Worm (Caenorhabditis elegans) whole organism, L3 larva: Measurements from ENCODE around the gene snu-23.

Experiments
- R02D3.7 ChIP-seq: fragments of 150-350 bp; optimal IDR thresholded peaks from 2 replicates; lab custom pipeline; 2014; ENCODE audit warnings: missing biosample characterization, missing genetic modification characterization
- ZK546.5 ChIP-seq: sonication (generic microtip); optimal IDR thresholded peaks from 2 replicates; lab custom pipeline; 2017; ENCODE audit warnings: missing biosample characterization, missing genetic modification characterization
- ama-1 ChIP-seq: fragments of 150-350 bp; optimal IDR thresholded peaks from 2 replicates; lab custom pipeline; 2018
- ceh-28 ChIP-seq: fragments of 150-350 bp; optimal IDR thresholded peaks from 2 replicates; lab custom pipeline; 2014; ENCODE audit warnings: missing biosample characterization, missing genetic modification reagents, missing genetic modification characterization
- ceh-82 ChIP-seq: fragments of 150-350 bp; optimal IDR thresholded peaks from 2 replicates; lab custom pipeline; 2014; ENCODE audit warnings: missing biosample characterization, missing genetic modification characterization
- ceh-9 ChIP-seq: sonication (generic microtip); optimal IDR thresholded peaks from 2 replicates; lab custom pipeline; 2018; ENCODE audit warnings: missing biosample characterization, missing genetic modification characterization
- daf-12 ChIP-seq: fragments of 150-350 bp; optimal IDR thresholded peaks from 2 replicates; lab custom pipeline; 2014; ENCODE audit warnings: missing biosample characterization, missing genetic modification reagents, missing genetic modification characterization
- egl-27 ChIP-seq: sonication (generic microtip); optimal IDR thresholded peaks from 4 replicates; lab custom pipeline; 2017; ENCODE audit warnings: missing biosample characterization, missing genetic modification reagents, missing genetic modification characterization
- egl-5 ChIP-seq: fragments of 150-350 bp; optimal IDR thresholded peaks from 2 replicates; lab custom pipeline; 2017; ENCODE audit warnings: missing biosample characterization, missing genetic modification reagents, missing genetic modification characterization, inconsistent platforms
- elt-2 ChIP-seq: sonication (generic microtip); optimal IDR thresholded peaks from 2 replicates; lab custom pipeline; 2016; ENCODE audit warnings: missing genetic modification reagents, mild to moderate bottlenecking, missing genetic modification characterization, missing compliant biosample characterization
- elt-3 ChIP-seq, 3 experiments: fragments of 150-350 bp in 1 of 3; sonication (generic microtip) in 2 of 3; optimal IDR thresholded peaks; 2 replicates in 2 of 3; 4 replicates in 1 of 3; lab custom pipeline; 2014 to 2017; ENCODE audit warnings: missing biosample characterization in 3 of 3, missing genetic modification characterization in 3 of 3
- fkh-2 ChIP-seq: fragments of 150-350 bp; optimal IDR thresholded peaks from 2 replicates; lab custom pipeline; 2014; ENCODE audit warnings: missing biosample characterization, missing genetic modification reagents, missing genetic modification characterization
- fos-1 ChIP-seq: fragments of 150-350 bp; optimal IDR thresholded peaks from 2 replicates; lab custom pipeline; 2014; ENCODE audit warnings: missing biosample characterization, missing genetic modification characterization
- hmg-11 ChIP-seq: sonication (generic microtip); optimal IDR thresholded peaks from 2 replicates; lab custom pipeline; 2016; ENCODE audit warnings: missing genetic modification characterization, missing compliant biosample characterization
- jun-1 ChIP-seq: fragments of 150-350 bp; optimal IDR thresholded peaks from 2 replicates; lab custom pipeline; 2014; ENCODE audit warnings: missing biosample characterization, missing genetic modification reagents, missing genetic modification characterization
- lin-15B ChIP-seq: fragments of 150-350 bp; optimal IDR thresholded peaks from 2 replicates; lab custom pipeline; 2014; ENCODE audit warnings: missing biosample characterization, missing genetic modification characterization
- lsy-12 ChIP-seq: sonication (generic microtip); optimal IDR thresholded peaks from 2 replicates; lab custom pipeline; 2016; ENCODE audit warnings: mild to moderate bottlenecking, missing genetic modification characterization, missing compliant biosample characterization
- mdl-1 ChIP-seq: fragments of 150-350 bp; optimal IDR thresholded peaks from 2 replicates; lab custom pipeline; 2014; ENCODE audit warnings: missing biosample characterization, missing genetic modification characterization
- nfya-1 ChIP-seq: sonication (generic microtip); optimal IDR thresholded peaks from 2 replicates; lab custom pipeline; 2017; ENCODE audit warnings: missing genetic modification characterization, mild to moderate bottlenecking, missing compliant biosample characterization, antibody characterized with exemption, moderate library complexity; ENCODE audit not compliant: insufficient read depth
- nhr-11 ChIP-seq: fragments of 150-350 bp; optimal IDR thresholded peaks from 2 replicates; lab custom pipeline; 2014; ENCODE audit warnings: missing biosample characterization, missing genetic modification characterization
- nhr-23 ChIP-seq: fragments of 150-350 bp; optimal IDR thresholded peaks from 2 replicates; lab custom pipeline; 2014; ENCODE audit warnings: missing biosample characterization, missing genetic modification reagents, missing genetic modification characterization
- nhr-237 ChIP-seq: fragments of 150-350 bp; optimal IDR thresholded peaks from 2 replicates; lab custom pipeline; 2014; ENCODE audit warnings: missing biosample characterization, missing genetic modification characterization
- nhr-25 ChIP-seq: sonication (generic microtip); optimal IDR thresholded peaks from 2 replicates; lab custom pipeline; 2017; ENCODE audit warnings: missing biosample characterization, missing genetic modification characterization
- nhr-28 ChIP-seq: fragments of 150-350 bp; optimal IDR thresholded peaks from 2 replicates; lab custom pipeline; 2014; ENCODE audit warnings: missing biosample characterization, missing genetic modification characterization
- nhr-67 ChIP-seq: fragments of 150-350 bp; optimal IDR thresholded peaks from 2 replicates; lab custom pipeline; 2014; ENCODE audit warnings: missing biosample characterization, missing genetic modification characterization
- nhr-77 ChIP-seq: fragments of 150-350 bp; optimal IDR thresholded peaks from 2 replicates; lab custom pipeline; 2014; ENCODE audit warnings: missing biosample characterization, missing genetic modification characterization
- pha-4 ChIP-seq: fragments of 150-350 bp; optimal IDR thresholded peaks from 2 replicates; lab custom pipeline; 2014; ENCODE audit warnings: missing biosample characterization, missing genetic modification reagents, missing genetic modification characterization
- pqm-1 ChIP-seq: fragments of 150-350 bp; optimal IDR thresholded peaks from 2 replicates; lab custom pipeline; 2017; ENCODE audit warnings: missing biosample characterization, missing genetic modification characterization, inconsistent platforms
- snpc-4 ChIP-seq: fragments of 150-350 bp; optimal IDR thresholded peaks from 2 replicates; lab custom pipeline; 2014; ENCODE audit warnings: missing biosample characterization, missing genetic modification characterization
- zag-1 ChIP-seq: fragments of 150-350 bp; optimal IDR thresholded peaks from 2 replicates; lab custom pipeline; 2014; ENCODE audit warnings: missing biosample characterization, missing genetic modification characterization
- ztf-11 ChIP-seq: fragments of 150-350 bp; optimal IDR thresholded peaks from 2 replicates; lab custom pipeline; 2014; ENCODE audit warnings: missing biosample characterization, missing genetic modification characterization
- ztf-4 ChIP-seq: fragments of 150-350 bp; optimal IDR thresholded peaks from 2 replicates; lab custom pipeline; 2014; ENCODE audit warnings: missing biosample characterization, missing genetic modification characterization

Gene snu-23

ce11 chrIII:7768963-7769362 is 957 bp downstream of the snu-23 start, which contains the start of gene ZK686.3:
Gene ZK686.3 (minus strand): TSS chrIII:7769063.
- peak; percentile 38 for TF ChIP-seq ama-1 (lab: Kevin White, UChicago)
- no peak for TF ChIP-seq hmg-11

- no peak for TF ChIP-seq fkh-2 (tag; lab: Kevin White, UChicago)
- no peak for TF ChIP-seq elt-3 (tag; optimal IDR thresholded peaks at IDR 0.05; lab: Kevin White, UChicago)
Measured at ce11 chrIII:7767415-7767814, 2.5 kb downstream of the snu-23 start, which contains the start of gene ZK686.5. Gene ZK686.5 (minus strand): TSS chrIII:7767515.

- TF ChIP-seq R02D3.7 (tag; lab: Kevin White, UChicago) (peak; percentile 93), egl-27 (tag; lab: Kevin White, UChicago) (no peak), lin-15B (peak; percentile 35), lsy-12 (tag; lab: Kevin White, UChicago) (no peak), nfya-1 (tag; lab: Kevin White, UChicago) (peak; percentile 58), ceh-28 (tag; lab: Kevin White, UChicago) (peak; percentile 55), nhr-77 (no peak), fkh-2 (tag; lab: Kevin White, UChicago) (no peak), ztf-4 (no peak), daf-12 (tag; lab: Kevin White, UChicago) (no peak), pha-4 (tag; lab: Kevin White, UChicago) (peak; percentile 69), ztf-11 (tag; lab: Kevin White, UChicago) (no peak), nhr-23 (tag; lab: Kevin White, UChicago) (peak; percentile 44), elt-2 (tag; lab: Kevin White, UChicago) (no peak), nhr-67 (no peak), jun-1 (tag; lab: Kevin White, UChicago) (no peak), zag-1 (tag; lab: Kevin White, UChicago) (no peak), nhr-25 (no peak)
- TF ChIP-seq, all 47 proteins: peak for 6
Measured at ce11 chrIII:7765974-7766373, 3.9 kb downstream of the snu-23 start, which contains the start of gene ZK686.2. Gene ZK686.2 (minus strand): TSS chrIII:7766052.

- no peak for TF ChIP-seq nhr-11 (tag; lab: Kevin White, UChicago)
- TF ChIP-seq snpc-4 = no peak
- TF ChIP-seq nfya-1 (tag; lab: Kevin White, UChicago) = no peak
- TF ChIP-seq nhr-237 (tag; lab: Kevin White, UChicago) = no peak
- no peak for TF ChIP-seq mdl-1 (tag; lab: Kevin White, UChicago)
- no peak for TF ChIP-seq pha-4 (tag; lab: Kevin White, UChicago)
- TF ChIP-seq zag-1 (tag; lab: Kevin White, UChicago) = no peak
- TF ChIP-seq egl-5 (tag; lab: Kevin White, UChicago) = no peak
- TF ChIP-seq nhr-28 (tag; lab: Kevin White, UChicago) = no peak
Measured at ce11 chrIII:7763503-7763902, 6.4 kb downstream of the snu-23 start, which contains the start of gene mtx-2. Gene mtx-2 (minus strand): TSS chrIII:7763603.

- peak; percentile 56 for TF ChIP-seq pqm-1 (tag; lab: Kevin White, UChicago)
- no peak for TF ChIP-seq ceh-9 (tag; lab: Kevin White, UChicago)
- peak; percentile 89 for TF ChIP-seq elt-2 (tag; lab: Kevin White, UChicago)
Measured at ce11 chrIII:7762250-7762649, 7.7 kb downstream of the snu-23 start.

ce11 chrIII:7758562-7758961 is 11.4 kb downstream of the snu-23 start, which contains the start of gene pcp-1:
Gene pcp-1 (plus strand): TSS chrIII:7758903.
- peak; percentile 67 for TF ChIP-seq jun-1 (tag; lab: Kevin White, UChicago)
- peak; percentile 55 for TF ChIP-seq fos-1
- peak; percentile 99 for TF ChIP-seq elt-2 (tag; lab: Kevin White, UChicago)
- TF ChIP-seq ZK546.5 = no peak
- no peak for TF ChIP-seq ceh-82
- peak; percentile 34 for TF ChIP-seq lin-15B
- peak; percentile 99 for TF ChIP-seq pqm-1 (tag; lab: Kevin White, UChicago)
- no peak for TF ChIP-seq nhr-28 (tag; lab: Kevin White, UChicago)
- TF ChIP-seq pha-4 (tag; lab: Kevin White, UChicago) = peak; percentile 31
- TF ChIP-seq ceh-28 (tag; lab: Kevin White, UChicago) = no peak
